Worm (Caenorhabditis elegans) whole organism, L2 larva: ENCODE data around the gene nlg-1.
A peak's percentile ranks its signal among the peaks of the same experiment; 100 is the strongest.

Source experiments
- C34F6.9 ChIP-seq: fragments of 150-350 bp; optimal IDR thresholded peaks from 2 replicates; lab custom pipeline; 2014; ENCODE audit warnings: missing biosample characterization, missing genetic modification characterization
- F13H6.1 ChIP-seq: sonication (generic microtip); optimal IDR thresholded peaks from 2 replicates; lab custom pipeline; 2016; ENCODE audit warnings: missing genetic modification characterization, missing compliant biosample characterization
- Y55F3AM.14 ChIP-seq: fragments of 200-800 bp; sonication (Bioruptor generic); optimal IDR thresholded peaks from 2 replicates; lab custom pipeline; 2018; ENCODE audit warnings: mild to moderate bottlenecking, missing genetic modification characterization, missing compliant biosample characterization
- ZK546.5 ChIP-seq: sonication (generic microtip); optimal IDR thresholded peaks from 2 replicates; lab custom pipeline; 2017; ENCODE audit warnings: missing biosample characterization, missing genetic modification characterization
- alr-1 ChIP-seq: fragments of 150-350 bp; optimal IDR thresholded peaks from 2 replicates; lab custom pipeline; 2014; ENCODE audit warnings: missing biosample characterization, missing genetic modification characterization
- aly-2 ChIP-seq: fragments of 150-350 bp; optimal IDR thresholded peaks from 2 replicates; lab custom pipeline; 2014; ENCODE audit warnings: missing biosample characterization, missing genetic modification characterization
- ama-1 ChIP-seq: fragments of 150-350 bp; optimal IDR thresholded peaks from 2 replicates; lab custom pipeline; 2018; ENCODE audit warnings: inconsistent platforms
- blmp-1 ChIP-seq: sonication (generic microtip); optimal IDR thresholded peaks from 2 replicates; lab custom pipeline; 2017; ENCODE audit warnings: missing genetic modification characterization, mild to moderate bottlenecking, missing compliant biosample characterization, antibody characterized with exemption, moderate library complexity; ENCODE audit not compliant: insufficient read depth
- ceh-16 ChIP-seq: fragments of 150-350 bp; optimal IDR thresholded peaks from 2 replicates; lab custom pipeline; 2014; ENCODE audit warnings: missing biosample characterization, missing genetic modification characterization
- elt-1 ChIP-seq: fragments of 150-350 bp; optimal IDR thresholded peaks from 2 replicates; lab custom pipeline; 2014; ENCODE audit warnings: missing biosample characterization, missing genetic modification characterization
- fos-1 ChIP-seq: fragments of 150-350 bp; optimal IDR thresholded peaks from 2 replicates; lab custom pipeline; 2014; ENCODE audit warnings: missing biosample characterization, missing genetic modification characterization
- gmeb-1 ChIP-seq: fragments of 150-350 bp; optimal IDR thresholded peaks from 2 replicates; lab custom pipeline; 2014; ENCODE audit warnings: missing biosample characterization, missing genetic modification characterization
- lin-13 ChIP-seq: fragments of 150-350 bp; optimal IDR thresholded peaks from 2 replicates; lab custom pipeline; 2014; ENCODE audit warnings: missing biosample characterization, missing genetic modification reagents, missing genetic modification characterization
- lin-39 ChIP-seq: fragments of 150-350 bp; optimal IDR thresholded peaks from 2 replicates; lab custom pipeline; 2014; ENCODE audit warnings: missing biosample characterization, missing genetic modification reagents, missing genetic modification characterization
- lsy-2 ChIP-seq, 2 experiments: fragments of 150-350 bp in 1 of 2; sonication (generic microtip) in 1 of 2; optimal IDR thresholded peaks; 2 replicates each; lab custom pipeline; 2014 to 2017; ENCODE audit warnings: missing biosample characterization in 2 of 2, missing genetic modification characterization in 2 of 2
- mbf-1 ChIP-seq: sonication (generic microtip); optimal IDR thresholded peaks from 2 replicates; lab custom pipeline; 2017; ENCODE audit warnings: missing biosample characterization, missing genetic modification characterization
- nhr-11 ChIP-seq: fragments of 150-350 bp; optimal IDR thresholded peaks from 2 replicates; lab custom pipeline; 2014; ENCODE audit warnings: missing biosample characterization, missing genetic modification characterization
- nhr-12 ChIP-seq: fragments of 150-350 bp; optimal IDR thresholded peaks from 2 replicates; lab custom pipeline; 2014; ENCODE audit warnings: missing biosample characterization, missing genetic modification characterization
- nhr-129 ChIP-seq: fragments of 150-350 bp; optimal IDR thresholded peaks from 2 replicates; lab custom pipeline; 2014; ENCODE audit warnings: missing biosample characterization, missing genetic modification characterization
- nhr-21 ChIP-seq: fragments of 150-350 bp; optimal IDR thresholded peaks from 2 replicates; lab custom pipeline; 2014; ENCODE audit warnings: missing biosample characterization, missing genetic modification characterization
- nhr-23 ChIP-seq: fragments of 150-350 bp; optimal IDR thresholded peaks from 2 replicates; lab custom pipeline; 2014; ENCODE audit warnings: missing biosample characterization, missing genetic modification reagents, missing genetic modification characterization
- nhr-237 ChIP-seq: fragments of 150-350 bp; optimal IDR thresholded peaks from 2 replicates; lab custom pipeline; 2014; ENCODE audit warnings: missing biosample characterization, missing genetic modification characterization
- nhr-25 ChIP-seq: fragments of 150-350 bp; sonication (generic microtip); optimal IDR thresholded peaks from 3 replicates; lab custom pipeline; 2014; ENCODE audit warnings: missing biosample characterization, missing genetic modification characterization
- sem-4 ChIP-seq: fragments of 150-350 bp; optimal IDR thresholded peaks from 2 replicates; lab custom pipeline; 2014; ENCODE audit warnings: missing biosample characterization, missing genetic modification reagents, missing genetic modification characterization
- sma-3 ChIP-seq: sonication (generic microtip); optimal IDR thresholded peaks from 2 replicates; lab custom pipeline; 2016; ENCODE audit warnings: missing genetic modification reagents, missing genetic modification characterization, missing compliant biosample characterization
- sma-9 ChIP-seq, 2 experiments: fragments of 150-350 bp in 1 of 2; sonication (generic microtip) in 1 of 2; optimal IDR thresholded peaks; 2 replicates each; lab custom pipeline; 2014 to 2016; ENCODE audit warnings: missing genetic modification characterization in 2 of 2, mild to moderate bottlenecking in 1 of 2, missing biosample characterization in 1 of 2, missing compliant biosample characterization in 1 of 2, missing genetic modification reagents in 1 of 2, moderate library complexity in 1 of 2
- snpc-4 ChIP-seq: fragments of 150-350 bp; optimal IDR thresholded peaks from 2 replicates; lab custom pipeline; 2014; ENCODE audit warnings: missing biosample characterization, missing genetic modification characterization
- unc-55 ChIP-seq: fragments of 150-350 bp; sonication (generic microtip); optimal IDR thresholded peaks from 3 replicates; lab custom pipeline; 2014; ENCODE audit warnings: missing biosample characterization, missing genetic modification reagents, missing genetic modification characterization
- unc-62 ChIP-seq: fragments of 150-350 bp; optimal IDR thresholded peaks from 2 replicates; lab custom pipeline; 2014; ENCODE audit warnings: missing biosample characterization, missing genetic modification reagents, missing genetic modification characterization
- zag-1 ChIP-seq: fragments of 150-350 bp; optimal IDR thresholded peaks from 2 replicates; lab custom pipeline; 2014; ENCODE audit warnings: missing biosample characterization, missing genetic modification characterization
- ztf-11 ChIP-seq: sonication (generic microtip); optimal IDR thresholded peaks from 2 replicates; lab custom pipeline; 2017; ENCODE audit warnings: missing biosample characterization, missing genetic modification characterization

nlg-1 gene

DNA sequence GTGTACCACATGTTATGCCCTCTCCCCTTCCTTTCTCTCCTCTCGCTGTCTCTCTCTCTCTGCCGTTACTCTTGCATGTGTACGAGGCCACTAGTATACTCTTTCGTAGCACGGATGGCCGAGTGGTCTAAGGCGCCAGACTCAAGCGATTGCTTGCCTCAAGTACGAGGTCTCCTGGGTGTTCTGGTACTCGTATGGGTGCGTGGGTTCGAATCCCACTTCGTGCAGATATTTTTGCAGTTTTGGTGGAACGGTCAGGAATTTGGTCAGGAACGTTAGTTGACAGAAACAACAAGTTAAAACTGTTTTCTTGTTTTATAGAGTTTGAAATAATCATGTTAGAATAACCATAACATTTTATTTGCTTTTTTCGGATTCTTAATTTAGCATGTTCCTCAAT lies 34.5 kb upstream of the nlg-1 start (continued):
- TF ChIP-seq nhr-11 (tag; lab: Kevin White, UChicago) (peak; percentile 73), ama-1 (lab: Kevin White, UChicago) (peak; percentile 34), fos-1 (peak; percentile 65), alr-1 (tag; lab: Kevin White, UChicago) (no peak), nhr-23 (no peak), lin-39 (tag; lab: Kevin White, UChicago) (peak; percentile 23), ZK546.5 (no peak), nhr-21 (tag; lab: Kevin White, UChicago) (peak; percentile 85), elt-1 (no peak)

DNA sequence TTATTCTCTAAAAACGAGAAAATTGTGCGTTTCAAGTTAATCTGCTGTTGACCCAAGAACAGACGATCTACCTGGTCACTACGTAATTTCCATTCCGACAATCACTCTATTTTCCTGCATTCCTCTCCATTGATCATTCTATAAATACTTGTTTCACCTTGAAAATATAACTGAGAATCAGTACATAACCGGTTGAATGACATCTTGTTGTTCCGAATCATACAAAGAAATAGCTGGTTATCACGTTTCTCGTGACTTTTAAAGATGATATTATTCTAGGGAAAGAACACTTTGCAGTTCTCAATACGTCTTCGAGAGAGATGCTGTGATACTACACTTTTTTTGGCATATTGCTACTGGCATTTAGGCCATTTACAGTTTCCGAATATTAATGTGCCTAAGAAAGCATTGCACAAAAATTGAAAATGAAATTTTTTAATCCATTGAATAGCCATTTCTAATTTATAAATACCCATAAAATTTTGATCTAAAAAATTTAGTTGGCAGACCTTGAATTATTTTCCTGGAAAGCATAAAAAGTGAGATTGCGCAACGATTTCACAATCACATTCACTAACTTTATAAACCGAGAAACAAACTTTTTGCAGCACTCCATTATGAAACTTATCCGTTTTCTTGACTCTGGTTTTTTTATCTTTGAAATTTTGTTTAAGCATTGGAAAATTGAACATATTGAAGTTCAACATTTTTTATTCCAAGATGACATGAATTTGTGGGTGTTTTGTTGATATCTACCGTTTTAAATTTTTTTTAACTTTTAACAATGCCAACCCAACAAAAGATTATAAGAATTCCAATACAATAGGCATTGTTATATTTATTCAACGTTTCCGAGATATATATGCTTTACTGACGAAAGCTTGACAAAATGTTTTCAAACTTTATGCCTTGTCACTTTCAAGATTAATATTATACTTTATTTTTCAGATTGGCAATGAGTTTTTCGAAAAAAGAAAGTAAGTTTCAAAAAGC lies 33.0 kb upstream of the nlg-1 start, which contains the start of gene C04A11.5:
C04A11.5 (plus strand) TSS at position 943 of the 993 bp plus-strand sequence.
- TF ChIP-seq fos-1 (no peak), F13H6.1 (no peak), snpc-4 (tag; lab: Kevin White, UChicago) (no peak), gmeb-1 (tag; lab: Kevin White, UChicago) (no peak), blmp-1 (peak; percentile 36), lin-13 (GFP tag; lab: Kevin White, UChicago) (no peak), sma-3 (peak; percentile 28), nhr-237 (tag; lab: Kevin White, UChicago) (no peak), nhr-21 (tag; lab: Kevin White, UChicago) (peak; percentile 38), nhr-129 (tag; lab: Kevin White, UChicago) (peak; percentile 23), sma-9 (GFP tag; optimal IDR thresholded peaks at IDR 0.05; lab: Kevin White, UChicago) (peak; percentile 80), sma-9 (tag; optimal IDR thresholded peaks at IDR 0.05; lab: Kevin White, UChicago) (no peak), nhr-25 (tag; lab: Kevin White, UChicago) (peak; percentile 61), C34F6.9 (tag; lab: Kevin White, UChicago) (no peak), zag-1 (no peak), lin-39 (tag; lab: Kevin White, UChicago) (no peak), nhr-12 (no peak)

DNA sequence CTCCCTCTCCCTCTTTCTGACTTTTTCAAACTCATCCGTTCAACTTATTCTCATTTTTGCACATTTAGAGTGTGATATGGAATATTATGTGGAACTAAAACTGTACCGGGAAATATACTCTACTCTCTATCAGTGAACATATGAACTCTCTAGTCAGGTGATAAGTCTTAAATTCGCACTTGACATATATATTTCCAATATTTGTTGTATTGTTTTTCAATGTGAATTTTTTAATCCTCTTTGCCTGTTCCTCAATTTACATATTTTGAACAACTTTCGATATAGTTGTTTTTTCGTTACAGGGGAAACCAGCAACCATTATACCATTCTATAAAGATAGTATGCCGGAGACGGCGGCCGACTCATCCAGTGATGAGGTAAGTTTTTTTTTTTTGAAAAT lies 29.2 kb upstream of the nlg-1 start, which contains the start of gene C04A11.1:
C04A11.1 (plus strand) TSS at position 301 of the 400 bp plus-strand sequence.
- TF ChIP-seq ceh-16 (tag; lab: Kevin White, UChicago) = no peak
- TF ChIP-seq unc-55 (GFP tag; lab: Kevin White, UChicago) = no peak
- no peak for TF ChIP-seq nhr-23
- no peak for TF ChIP-seq mbf-1 (tag; lab: Kevin White, UChicago)
- TF ChIP-seq nhr-11 (tag; lab: Kevin White, UChicago) = no peak
- no peak for TF ChIP-seq ztf-11 (tag; lab: Kevin White, UChicago)
- no peak for TF ChIP-seq sem-4 (tag; lab: Kevin White, UChicago)
- TF ChIP-seq unc-62 (GFP tag; lab: Kevin White, UChicago) = no peak
- no peak for TF ChIP-seq aly-2 (tag; lab: Kevin White, UChicago)

DNA sequence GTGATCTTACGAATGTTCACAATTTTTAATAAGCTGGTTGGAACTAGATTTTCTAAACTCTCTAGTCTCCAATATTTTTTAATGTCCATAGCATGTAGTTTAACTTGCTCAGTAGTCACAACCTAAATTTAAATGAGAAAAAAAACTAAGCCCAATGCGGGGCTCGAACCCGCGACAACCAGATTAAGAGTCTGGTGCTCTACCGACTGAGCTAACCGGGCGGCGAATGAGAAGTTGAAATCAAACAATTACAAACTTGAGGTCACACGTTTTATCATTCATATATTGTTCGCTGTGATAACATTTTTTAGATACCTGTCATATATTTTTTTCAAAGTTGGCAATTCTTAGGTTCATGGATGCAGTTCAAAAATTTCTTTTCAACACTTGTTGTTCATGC lies 24.8 kb upstream of the nlg-1 start:
- peak; percentile 28 for TF ChIP-seq gmeb-1 (tag; lab: Kevin White, UChicago)
- peak; percentile 7 for TF ChIP-seq sma-9 (GFP tag; optimal IDR thresholded peaks at IDR 0.05; lab: Kevin White, UChicago)
- TF ChIP-seq sma-9 (tag; optimal IDR thresholded peaks at IDR 0.05; lab: Kevin White, UChicago) = no peak
- no peak for TF ChIP-seq aly-2 (tag; lab: Kevin White, UChicago)
- TF ChIP-seq lsy-2 (tag; optimal IDR thresholded peaks at IDR 0.05; lab: Kevin White, UChicago) = peak in 1 of 2 experiments; percentile 4
- TF ChIP-seq, all 48 proteins: peak for 3

DNA sequence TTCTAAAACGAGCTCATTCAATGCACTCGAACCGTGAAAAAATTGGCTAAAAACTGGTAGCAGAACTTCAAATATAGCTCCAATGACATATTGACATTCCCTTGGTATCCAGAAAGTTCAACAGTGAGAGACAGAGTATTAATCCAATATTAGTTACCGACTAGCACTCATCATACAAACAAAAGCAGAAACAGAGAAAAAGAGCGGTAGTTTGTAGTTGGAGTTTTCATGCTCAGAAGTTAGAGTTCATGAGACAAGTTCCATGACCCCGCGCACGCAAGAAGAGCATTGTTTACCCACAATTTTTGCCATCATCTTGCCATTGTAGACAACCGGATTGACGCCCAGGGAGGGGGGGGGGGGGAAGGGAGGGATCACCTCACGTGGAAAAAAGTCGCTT lies 23.3 kb upstream of the nlg-1 start:
- TF ChIP-seq F13H6.1 = peak; percentile 71
- TF ChIP-seq Y55F3AM.14 = no peak
- TF ChIP-seq unc-55 (GFP tag; lab: Kevin White, UChicago) = no peak
